Worm (Caenorhabditis elegans) whole organism, L3 larva: ENCODE results near the gene C18H7.6.

Source experiments
- ama-1 ChIP-seq: fragments of 150-350 bp; optimal IDR thresholded peaks from 2 replicates; lab custom pipeline; 2018
- ceh-82 ChIP-seq: fragments of 150-350 bp; optimal IDR thresholded peaks from 2 replicates; lab custom pipeline; 2014; ENCODE audit warnings: missing biosample characterization, missing genetic modification characterization
- ceh-9 ChIP-seq: sonication (generic microtip); optimal IDR thresholded peaks from 2 replicates; lab custom pipeline; 2018; ENCODE audit warnings: missing biosample characterization, missing genetic modification characterization
- jun-1 ChIP-seq: fragments of 150-350 bp; optimal IDR thresholded peaks from 2 replicates; lab custom pipeline; 2014; ENCODE audit warnings: missing biosample characterization, missing genetic modification reagents, missing genetic modification characterization
- mdl-1 ChIP-seq: fragments of 150-350 bp; optimal IDR thresholded peaks from 2 replicates; lab custom pipeline; 2014; ENCODE audit warnings: missing biosample characterization, missing genetic modification characterization
- mml-1 ChIP-seq: fragments of 150-350 bp; sonication (generic microtip); optimal IDR thresholded peaks from 3 replicates; lab custom pipeline; 2014; ENCODE audit warnings: missing biosample characterization, missing genetic modification characterization
- nhr-23 ChIP-seq: fragments of 150-350 bp; optimal IDR thresholded peaks from 2 replicates; lab custom pipeline; 2014; ENCODE audit warnings: missing biosample characterization, missing genetic modification reagents, missing genetic modification characterization
- nhr-28 ChIP-seq: fragments of 150-350 bp; optimal IDR thresholded peaks from 2 replicates; lab custom pipeline; 2014; ENCODE audit warnings: missing biosample characterization, missing genetic modification characterization
- nhr-43 ChIP-seq: sonication (generic microtip); optimal IDR thresholded peaks from 2 replicates; lab custom pipeline; 2016; ENCODE audit warnings: mild to moderate bottlenecking, missing genetic modification characterization, missing compliant biosample characterization; ENCODE audit not compliant: poor library complexity, severe bottlenecking
- nhr-77 ChIP-seq: fragments of 150-350 bp; optimal IDR thresholded peaks from 2 replicates; lab custom pipeline; 2014; ENCODE audit warnings: missing biosample characterization, missing genetic modification characterization
- pha-4 ChIP-seq: fragments of 150-350 bp; optimal IDR thresholded peaks from 2 replicates; lab custom pipeline; 2014; ENCODE audit warnings: missing biosample characterization, missing genetic modification reagents, missing genetic modification characterization
- snpc-4 ChIP-seq: fragments of 150-350 bp; optimal IDR thresholded peaks from 2 replicates; lab custom pipeline; 2014; ENCODE audit warnings: missing biosample characterization, missing genetic modification characterization
- unc-39 ChIP-seq: sonication (generic microtip); optimal IDR thresholded peaks from 4 replicates; lab custom pipeline; 2017; ENCODE audit warnings: missing biosample characterization, missing genetic modification characterization
- unc-62 ChIP-seq: fragments of 150-350 bp; sonication (generic microtip); optimal IDR thresholded peaks from 4 replicates; lab custom pipeline; 2014; ENCODE audit warnings: missing biosample characterization, missing genetic modification reagents, missing genetic modification characterization

DNA sequence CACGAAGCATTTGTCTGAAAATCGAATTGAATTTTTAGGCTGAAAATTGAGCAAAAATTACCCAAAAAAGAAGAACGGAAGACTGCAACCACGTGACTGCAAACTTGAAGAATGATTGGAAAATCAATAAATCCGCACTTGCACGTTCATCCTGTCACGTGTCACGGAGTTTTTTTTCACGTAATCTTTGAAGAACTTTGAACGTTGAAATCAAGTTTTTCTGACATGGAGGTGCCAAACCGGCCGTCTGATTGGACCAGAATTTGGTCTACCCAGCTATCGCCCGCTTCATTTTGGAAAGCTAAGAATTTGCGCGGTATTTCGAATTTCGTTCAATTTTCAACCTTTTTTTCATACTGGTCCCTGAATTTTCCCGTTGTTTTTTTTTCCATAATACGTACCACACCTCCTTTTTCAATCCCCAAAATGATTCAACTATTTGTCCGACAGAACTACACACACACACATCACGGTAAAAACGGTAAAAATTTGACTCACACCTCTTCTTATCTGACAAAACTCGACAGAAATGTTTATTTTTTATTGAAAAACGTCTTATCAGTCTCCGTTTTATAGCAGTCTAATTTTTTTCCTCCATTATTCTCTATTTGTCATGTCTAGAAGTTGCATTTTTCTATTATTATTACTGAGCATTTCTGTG is 4.1 kb upstream of the C18H7.6 start, which contains the start of the genes C18H7.7 and C18H7.11:
- no peak for TF ChIP-seq ama-1
- TF ChIP-seq snpc-4 (tag; lab: Kevin White, UChicago) = no peak
- TF ChIP-seq unc-62 (GFP tag; lab: Kevin White, UChicago) = no peak
- no peak for TF ChIP-seq nhr-23 (tag; lab: Kevin White, UChicago)
- no peak for TF ChIP-seq mdl-1 (tag; lab: Kevin White, UChicago)
- no peak for TF ChIP-seq ceh-82 (tag; lab: Kevin White, UChicago)
- TF ChIP-seq mml-1 (tag; lab: Kevin White, UChicago) = no peak
- TF ChIP-seq ceh-9 (tag; lab: Kevin White, UChicago) = no peak
- TF ChIP-seq nhr-43 (tag; lab: Kevin White, UChicago) = no peak
- TF ChIP-seq nhr-28 (tag; lab: Kevin White, UChicago) = no peak
- no peak for TF ChIP-seq nhr-77 (tag; lab: Kevin White, UChicago)
- TF ChIP-seq jun-1 (tag; lab: Kevin White, UChicago) = no peak
- TF ChIP-seq pha-4 (tag; lab: Kevin White, UChicago) = no peak
- no peak for TF ChIP-seq unc-39
